Worm (Caenorhabditis elegans): ENCODE results near the gene pqn-42.

ce11 chrII:2446727-2447126 lies 12.1 kb downstream of the pqn-42 start:
- no peak for TF ChIP-seq ref-1 (GFP tag; conservative IDR thresholded peaks at IDR 0.05)
- no peak for TF ChIP-seq klf-2 (GFP tag; conservative IDR thresholded peaks at IDR 0.05)

Measured in whole organism, midembryonic.